Worm (Caenorhabditis elegans) whole organism, L2 larva: Measurements from ENCODE around the gene R02D5.7.

Experiments used
- C34F6.9 ChIP-seq: fragments of 150-350 bp; optimal IDR thresholded peaks from 2 replicates; lab custom pipeline; 2014; ENCODE audit warnings: missing biosample characterization, missing genetic modification characterization
- F13H6.1 ChIP-seq: sonication (generic microtip); optimal IDR thresholded peaks from 2 replicates; lab custom pipeline; 2016; ENCODE audit warnings: missing genetic modification characterization, missing compliant biosample characterization
- R02D3.7 ChIP-seq: fragments of 150-350 bp; optimal IDR thresholded peaks from 2 replicates; lab custom pipeline; 2014; ENCODE audit warnings: missing biosample characterization, missing genetic modification characterization
- ZK546.5 ChIP-seq: sonication (generic microtip); optimal IDR thresholded peaks from 2 replicates; lab custom pipeline; 2017; ENCODE audit warnings: missing biosample characterization, missing genetic modification characterization
- alr-1 ChIP-seq: fragments of 150-350 bp; optimal IDR thresholded peaks from 2 replicates; lab custom pipeline; 2014; ENCODE audit warnings: missing biosample characterization, missing genetic modification characterization
- ama-1 ChIP-seq: fragments of 150-350 bp; optimal IDR thresholded peaks from 2 replicates; lab custom pipeline; 2018; ENCODE audit warnings: inconsistent platforms
- ceh-16 ChIP-seq: fragments of 150-350 bp; optimal IDR thresholded peaks from 2 replicates; lab custom pipeline; 2014; ENCODE audit warnings: missing biosample characterization, missing genetic modification characterization
- ceh-82 ChIP-seq: fragments of 150-350 bp; optimal IDR thresholded peaks from 2 replicates; lab custom pipeline; 2014; ENCODE audit warnings: missing biosample characterization, missing genetic modification characterization
- crh-2 ChIP-seq: sonication (generic microtip); optimal IDR thresholded peaks from 2 replicates; lab custom pipeline; 2017; ENCODE audit warnings: missing biosample characterization, missing genetic modification characterization
- dmd-4 ChIP-seq: sonication (generic microtip); optimal IDR thresholded peaks from 2 replicates; lab custom pipeline; 2017; ENCODE audit warnings: missing biosample characterization, missing genetic modification characterization
- elt-3 ChIP-seq: sonication (generic microtip); optimal IDR thresholded peaks from 2 replicates; lab custom pipeline; 2017; ENCODE audit warnings: missing biosample characterization, missing genetic modification characterization
- fos-1 ChIP-seq: fragments of 150-350 bp; optimal IDR thresholded peaks from 2 replicates; lab custom pipeline; 2014; ENCODE audit warnings: missing biosample characterization, missing genetic modification characterization
- gmeb-1 ChIP-seq: fragments of 150-350 bp; optimal IDR thresholded peaks from 2 replicates; lab custom pipeline; 2014; ENCODE audit warnings: missing biosample characterization, missing genetic modification characterization
- lin-11 ChIP-seq: fragments of 150-350 bp; sonication (generic microtip); optimal IDR thresholded peaks from 2 replicates; lab custom pipeline; 2014; ENCODE audit warnings: missing biosample characterization, missing genetic modification characterization, inconsistent platforms, mixed read lengths
- lin-13 ChIP-seq: fragments of 150-350 bp; optimal IDR thresholded peaks from 2 replicates; lab custom pipeline; 2014; ENCODE audit warnings: missing biosample characterization, missing genetic modification reagents, missing genetic modification characterization
- lin-39 ChIP-seq: fragments of 150-350 bp; optimal IDR thresholded peaks from 2 replicates; lab custom pipeline; 2014; ENCODE audit warnings: missing biosample characterization, missing genetic modification reagents, missing genetic modification characterization
- lsy-2 ChIP-seq, 2 experiments: fragments of 150-350 bp in 1 of 2; sonication (generic microtip) in 1 of 2; optimal IDR thresholded peaks; 2 replicates each; lab custom pipeline; 2014 to 2017; ENCODE audit warnings: missing biosample characterization in 2 of 2, missing genetic modification characterization in 2 of 2
- mab-5 ChIP-seq: fragments of 150-350 bp; optimal IDR thresholded peaks from 2 replicates; lab custom pipeline; 2014; ENCODE audit warnings: missing biosample characterization, missing genetic modification characterization
- mbf-1 ChIP-seq: sonication (generic microtip); optimal IDR thresholded peaks from 2 replicates; lab custom pipeline; 2017; ENCODE audit warnings: missing biosample characterization, missing genetic modification characterization
- mdl-1 ChIP-seq, 2 experiments: fragments of 150-350 bp in 1 of 2; sonication (generic microtip) in 1 of 2; optimal IDR thresholded peaks; 2 replicates each; lab custom pipeline; 2017; ENCODE audit warnings: missing biosample characterization in 2 of 2, missing genetic modification characterization in 2 of 2
- nhr-11 ChIP-seq: fragments of 150-350 bp; optimal IDR thresholded peaks from 2 replicates; lab custom pipeline; 2014; ENCODE audit warnings: missing biosample characterization, missing genetic modification characterization
- nhr-12 ChIP-seq: fragments of 150-350 bp; optimal IDR thresholded peaks from 2 replicates; lab custom pipeline; 2014; ENCODE audit warnings: missing biosample characterization, missing genetic modification characterization
- nhr-129 ChIP-seq: fragments of 150-350 bp; optimal IDR thresholded peaks from 2 replicates; lab custom pipeline; 2014; ENCODE audit warnings: missing biosample characterization, missing genetic modification characterization
- nhr-21 ChIP-seq: fragments of 150-350 bp; optimal IDR thresholded peaks from 2 replicates; lab custom pipeline; 2014; ENCODE audit warnings: missing biosample characterization, missing genetic modification characterization
- nhr-23 ChIP-seq: fragments of 150-350 bp; optimal IDR thresholded peaks from 2 replicates; lab custom pipeline; 2014; ENCODE audit warnings: missing biosample characterization, missing genetic modification reagents, missing genetic modification characterization
- nhr-237 ChIP-seq: fragments of 150-350 bp; optimal IDR thresholded peaks from 2 replicates; lab custom pipeline; 2014; ENCODE audit warnings: missing biosample characterization, missing genetic modification characterization
- nhr-25 ChIP-seq: fragments of 150-350 bp; sonication (generic microtip); optimal IDR thresholded peaks from 3 replicates; lab custom pipeline; 2014; ENCODE audit warnings: missing biosample characterization, missing genetic modification characterization
- nhr-77 ChIP-seq: fragments of 150-350 bp; optimal IDR thresholded peaks from 2 replicates; lab custom pipeline; 2014; ENCODE audit warnings: missing biosample characterization, missing genetic modification characterization
- peb-1 ChIP-seq: fragments of 150-350 bp; optimal IDR thresholded peaks from 2 replicates; lab custom pipeline; 2014; ENCODE audit warnings: missing biosample characterization, missing genetic modification characterization
- sem-4 ChIP-seq: fragments of 150-350 bp; optimal IDR thresholded peaks from 2 replicates; lab custom pipeline; 2014; ENCODE audit warnings: missing biosample characterization, missing genetic modification reagents, missing genetic modification characterization
- skn-1 ChIP-seq: sonication (generic microtip); optimal IDR thresholded peaks from 2 replicates; lab custom pipeline; 2017; ENCODE audit warnings: missing biosample characterization, missing genetic modification characterization
- sma-3 ChIP-seq: sonication (generic microtip); optimal IDR thresholded peaks from 2 replicates; lab custom pipeline; 2016; ENCODE audit warnings: missing genetic modification reagents, missing genetic modification characterization, missing compliant biosample characterization
- snpc-4 ChIP-seq: fragments of 150-350 bp; optimal IDR thresholded peaks from 2 replicates; lab custom pipeline; 2014; ENCODE audit warnings: missing biosample characterization, missing genetic modification characterization
- unc-55 ChIP-seq: fragments of 150-350 bp; sonication (generic microtip); optimal IDR thresholded peaks from 3 replicates; lab custom pipeline; 2014; ENCODE audit warnings: missing biosample characterization, missing genetic modification reagents, missing genetic modification characterization
- unc-62 ChIP-seq: fragments of 150-350 bp; optimal IDR thresholded peaks from 2 replicates; lab custom pipeline; 2014; ENCODE audit warnings: missing biosample characterization, missing genetic modification reagents, missing genetic modification characterization
- zag-1 ChIP-seq: fragments of 150-350 bp; optimal IDR thresholded peaks from 2 replicates; lab custom pipeline; 2014; ENCODE audit warnings: missing biosample characterization, missing genetic modification characterization
- ztf-1 ChIP-seq: fragments of 200-800 bp; sonication (Bioruptor generic); conservative IDR thresholded peaks from 2 replicates; pipeline ENCODE4 v1.3.6; 2022; ENCODE audit warnings: missing genetic modification characterization, missing compliant biosample characterization
- ztf-11 ChIP-seq: sonication (generic microtip); optimal IDR thresholded peaks from 2 replicates; lab custom pipeline; 2017; ENCODE audit warnings: missing biosample characterization, missing genetic modification characterization
- ztf-4 ChIP-seq: fragments of 150-350 bp; optimal IDR thresholded peaks from 2 replicates; lab custom pipeline; 2014; ENCODE audit warnings: missing biosample characterization, missing genetic modification characterization

R02D5.7 gene

ce11 chrV:14481401-14481800 lies at the start of gene R02D5.7:
R02D5.7 (minus strand) TSS chrV:14481501.
- TF ChIP-seq ztf-11 (tag; lab: Kevin White, UChicago), result no peak
- TF ChIP-seq, all 48 proteins: peak for 0

ce11 chrV:14530813-14531212 lies 49.5 kb upstream of the R02D5.7 start, which contains the start of gene kcnl-4:
kcnl-4 (plus strand) TSS chrV:14531113.
- TF ChIP-seq ztf-1 (GFP tag; lab: Robert Waterston, UW), result no peak
- TF ChIP-seq alr-1 (tag; lab: Kevin White, UChicago), result no peak

ce11 chrV:14527210-14527609 lies 45.9 kb upstream of the R02D5.7 start:
- TF ChIP-seq R02D3.7, result no peak
- TF ChIP-seq lin-11 (tag; lab: Kevin White, UChicago), result no peak
- TF ChIP-seq ztf-4 (tag; lab: Kevin White, UChicago), result no peak
- TF ChIP-seq nhr-12 (tag; lab: Kevin White, UChicago), result no peak
- TF ChIP-seq ama-1, result no peak
- TF ChIP-seq dmd-4 (tag; lab: Kevin White, UChicago), result no peak
- no peak for TF ChIP-seq elt-3 (tag; lab: Kevin White, UChicago)
- TF ChIP-seq ZK546.5 (tag; lab: Kevin White, UChicago), result no peak
- no peak for TF ChIP-seq skn-1 (tag; lab: Kevin White, UChicago)
- TF ChIP-seq sma-3, result no peak
- TF ChIP-seq alr-1 (tag; lab: Kevin White, UChicago), result no peak
- no peak for TF ChIP-seq unc-55
- TF ChIP-seq ztf-1 (GFP tag; lab: Robert Waterston, UW), result no peak
- TF ChIP-seq lin-39 (tag; lab: Kevin White, UChicago), result no peak
- no peak for TF ChIP-seq gmeb-1 (tag; lab: Kevin White, UChicago)
- TF ChIP-seq ceh-82, result no peak
- no peak for TF ChIP-seq nhr-237 (tag; lab: Kevin White, UChicago)
- no peak for TF ChIP-seq mdl-1 (tag; optimal IDR thresholded peaks at IDR 0.05; lab: Kevin White, UChicago)
- no peak for TF ChIP-seq nhr-11 (tag; lab: Kevin White, UChicago)
- TF ChIP-seq ceh-16 (tag; lab: Kevin White, UChicago), result no peak
- TF ChIP-seq, all 48 proteins: peak for 0

- no peak for TF ChIP-seq nhr-25 (tag; lab: Kevin White, UChicago)
- TF ChIP-seq sem-4 (tag; lab: Kevin White, UChicago), result no peak
- no peak for TF ChIP-seq R02D3.7
- TF ChIP-seq crh-2 (tag; lab: Kevin White, UChicago), result no peak
- TF ChIP-seq F13H6.1 (tag; lab: Kevin White, UChicago), result no peak
- TF ChIP-seq mbf-1 (tag; lab: Kevin White, UChicago), result no peak
- TF ChIP-seq zag-1 (tag; lab: Kevin White, UChicago), result no peak
- TF ChIP-seq unc-55, result no peak
- TF ChIP-seq ceh-16 (tag; lab: Kevin White, UChicago), result no peak
Observed at ce11 chrV:14525089-14525488, 43.8 kb upstream of the R02D5.7 start, which contains the start of gene hda-1. hda-1 (plus strand) TSS chrV:14525389.

ce11 chrV:14523788-14524582 lies 42.7 kb upstream of the R02D5.7 start, which contains the start of gene ril-1:
ril-1 (minus strand) TSS chrV:14524129.
- TF ChIP-seq nhr-129 (tag; lab: Kevin White, UChicago), result peak; percentile 34
- peak; percentile 10 for TF ChIP-seq nhr-21 (tag; lab: Kevin White, UChicago)
- no peak for TF ChIP-seq ceh-82
- TF ChIP-seq elt-3 (tag; lab: Kevin White, UChicago), result no peak
- TF ChIP-seq R02D3.7, result no peak
- TF ChIP-seq peb-1 (tag; lab: Kevin White, UChicago), result no peak
- peak; percentile 56 for TF ChIP-seq nhr-25 (tag; lab: Kevin White, UChicago)
- peak; percentile 27 for TF ChIP-seq crh-2 (tag; lab: Kevin White, UChicago)
- TF ChIP-seq F13H6.1 (tag; lab: Kevin White, UChicago), result peak; percentile 34
- TF ChIP-seq skn-1 (tag; lab: Kevin White, UChicago), result peak; percentile 60
- TF ChIP-seq sma-3, result peak; percentile 47
- peak; percentile 17 for TF ChIP-seq gmeb-1 (tag; lab: Kevin White, UChicago)
- TF ChIP-seq lin-13 (GFP tag; lab: Kevin White, UChicago), result peak; percentile 20
- TF ChIP-seq snpc-4 (tag; lab: Kevin White, UChicago), result peak; percentile 16
- no peak for TF ChIP-seq unc-62
- TF ChIP-seq nhr-77 (tag; lab: Kevin White, UChicago), result no peak
- TF ChIP-seq lsy-2 (tag; optimal IDR thresholded peaks at IDR 0.05; lab: Kevin White, UChicago), result peak in 1 of 2 experiments; percentile 52
- TF ChIP-seq ama-1, result no peak
- peak; percentile 35 for TF ChIP-seq fos-1
- no peak for TF ChIP-seq mab-5 (tag; lab: Kevin White, UChicago)
- TF ChIP-seq nhr-23 (tag; lab: Kevin White, UChicago), result no peak
- TF ChIP-seq unc-55, result peak; percentile 74
- peak; percentile 23 for TF ChIP-seq C34F6.9
